Worm (Caenorhabditis elegans) whole organism, L4/young adult: ENCODE data around the gene Y59A8B.25.

Source experiments
- dao-5 ChIP-seq: sonication (generic microtip); optimal IDR thresholded peaks from 2 replicates; lab custom pipeline; 2016; ENCODE audit warnings: missing genotype, missing genetic modification characterization, moderate library complexity, missing compliant biosample characterization
- him-1 ChIP-seq: sonication (generic microtip); optimal IDR thresholded peaks from 2 replicates; lab custom pipeline; 2016; ENCODE audit warnings: missing genotype, missing genetic modification reagents, missing genetic modification characterization, missing compliant biosample characterization

ce11 chrV:18021464-18021863 is 33.7 kb downstream of the Y59A8B.25 start:
- TF ChIP-seq him-1 (tag; lab: Kevin White, UChicago) = no peak
- TF ChIP-seq dao-5 (tag; lab: Kevin White, UChicago) = no peak
